Fruit fly (Drosophila melanogaster) whole organism, embryonic: ENCODE results near the gene Ypel.
A peak's percentile ranks its signal among the peaks of the same experiment; 100 is the strongest.

Experiments used
- B-H1 ChIP-seq: fragments of 200-800 bp; sonication (Bioruptor generic); IDR thresholded peaks from 3 replicates; pipeline ENCODE4 v1.3.6; 2022; ENCODE audit warnings: missing biosample characterization, missing genetic modification characterization
- Bdp1 ChIP-seq: fragments of 200-800 bp; sonication (Bioruptor generic); optimal IDR thresholded peaks from 3 replicates; lab custom pipeline; 2016; ENCODE audit warnings: missing biosample characterization, missing genetic modification characterization
- Blimp-1 ChIP-seq: fragments of 200-800 bp; sonication (Bioruptor generic); optimal IDR thresholded peaks from 3 replicates; lab custom pipeline; 2018; ENCODE audit warnings: missing biosample characterization, missing genetic modification characterization, mild to moderate bottlenecking, moderate library complexity, missing genetic modification reagents
- Bteb2 ChIP-seq: fragments of 200-800 bp; sonication (Bioruptor generic); optimal IDR thresholded peaks from 2 replicates; lab custom pipeline; 2016; ENCODE audit warnings: missing biosample characterization, missing genetic modification characterization
- CG11085 ChIP-seq: fragments of 200-800 bp; sonication (Bioruptor generic); IDR thresholded peaks from 2 replicates; pipeline ENCODE4 v1.3.6; 2022; ENCODE audit warnings: missing biosample characterization, missing genetic modification characterization
- CG11560 ChIP-seq: fragments of 200-800 bp; sonication (Bioruptor generic); IDR thresholded peaks from 3 replicates; pipeline ENCODE4 v1.3.6; 2022; ENCODE audit warnings: missing biosample characterization, missing genetic modification characterization
- CG11695 ChIP-seq: fragments of 200-800 bp; sonication (Bioruptor generic); IDR thresholded peaks from 3 replicates; pipeline ENCODE4 v1.3.6; 2022; ENCODE audit warnings: missing biosample characterization, missing genetic modification characterization
- CG13424 ChIP-seq: fragments of 200-800 bp; sonication (Bioruptor generic); optimal IDR thresholded peaks from 2 replicates; lab custom pipeline; 2019; ENCODE audit warnings: missing biosample characterization, mild to moderate bottlenecking, missing genetic modification characterization, moderate library complexity
- CG15269 ChIP-seq: fragments of 200-800 bp; sonication (Bioruptor generic); optimal IDR thresholded peaks from 2 replicates; lab custom pipeline; 2018; ENCODE audit warnings: missing biosample characterization, mild to moderate bottlenecking, missing genetic modification characterization, moderate library complexity
- CG17612 ChIP-seq: fragments of 200-800 bp; sonication (Bioruptor generic); IDR thresholded peaks from 2 replicates; pipeline ENCODE4 v1.3.6; 2022; ENCODE audit warnings: missing biosample characterization, missing genetic modification characterization
- CG18476 ChIP-seq: fragments of 200-800 bp; sonication (Bioruptor generic); optimal IDR thresholded peaks from 2 replicates; lab custom pipeline; 2016; ENCODE audit warnings: missing biosample characterization, mild to moderate bottlenecking, missing genetic modification characterization
- CG3065 ChIP-seq: fragments of 200-800 bp; sonication (Bioruptor generic); optimal IDR thresholded peaks from 2 replicates; lab custom pipeline; 2016; ENCODE audit warnings: missing biosample characterization, missing genetic modification characterization
- CG31388 ChIP-seq: fragments of 200-800 bp; sonication (Bioruptor generic); optimal IDR thresholded peaks from 2 replicates; lab custom pipeline; 2016; ENCODE audit warnings: missing biosample characterization, missing genetic modification characterization
- CG32767 ChIP-seq: fragments of 200-800 bp; sonication (Bioruptor generic); IDR thresholded peaks from 2 replicates; pipeline ENCODE4 v1.3.6; 2022; ENCODE audit warnings: missing biosample characterization, missing genetic modification characterization
- CG33213 ChIP-seq: fragments of 200-800 bp; sonication (Bioruptor generic); optimal IDR thresholded peaks from 3 replicates; lab custom pipeline; 2016; ENCODE audit warnings: missing biosample characterization, missing genetic modification characterization
- CG33557 ChIP-seq: fragments of 200-800 bp; sonication (Bioruptor generic); optimal IDR thresholded peaks from 2 replicates; lab custom pipeline; 2019; ENCODE audit warnings: missing biosample characterization, mild to moderate bottlenecking, missing genetic modification characterization, moderate library complexity
- CG4707 ChIP-seq: fragments of 200-800 bp; sonication (Bioruptor generic); optimal IDR thresholded peaks from 2 replicates; lab custom pipeline; 2018; ENCODE audit warnings: missing biosample characterization, mild to moderate bottlenecking, missing genetic modification characterization, moderate library complexity
- CG8478 ChIP-seq: fragments of >200 bp; optimal IDR thresholded peaks from 2 replicates; lab custom pipeline; 2018
- D19A ChIP-seq: fragments of 200-800 bp; optimal IDR thresholded peaks from 3 replicates; lab custom pipeline; 2019; ENCODE audit warnings: missing biosample characterization, mild to moderate bottlenecking, missing genetic modification characterization, moderate library complexity
- Deaf1 ChIP-seq: fragments of 200-800 bp; optimal IDR thresholded peaks from 3 replicates; lab custom pipeline; 2019; ENCODE audit warnings: missing biosample characterization, mild to moderate bottlenecking, missing genetic modification characterization, moderate library complexity
- Dip2 ChIP-seq: fragments of 200-800 bp; sonication (Bioruptor generic); IDR thresholded peaks from 2 replicates; pipeline ENCODE4 v1.3.6; 2022; ENCODE audit warnings: missing biosample characterization, missing genetic modification characterization
- Dip3 ChIP-seq: fragments of 200-800 bp; sonication (Bioruptor generic); optimal IDR thresholded peaks from 3 replicates; lab custom pipeline; 2016; ENCODE audit warnings: missing biosample characterization, missing genetic modification characterization
- Dll ChIP-seq: fragments of 200-800 bp; sonication (Bioruptor generic); IDR thresholded peaks from 4 replicates; pipeline ENCODE4 v1.3.6; 2022; ENCODE audit warnings: missing biosample characterization, missing genetic modification characterization; ENCODE audit not compliant: partially characterized antibody
- Fer1 ChIP-seq: fragments of 200-800 bp; sonication (Bioruptor generic); optimal IDR thresholded peaks from 2 replicates; lab custom pipeline; 2017; ENCODE audit warnings: missing biosample characterization, mild to moderate bottlenecking, missing genetic modification characterization
- Gsc ChIP-seq: fragments of 200-800 bp; sonication (Bioruptor generic); IDR thresholded peaks from 2 replicates; pipeline ENCODE4 v1.3.6; 2022; ENCODE audit warnings: missing biosample characterization, missing genetic modification characterization
- Gug ChIP-seq: fragments of 200-800 bp; sonication (Bioruptor generic); IDR thresholded peaks from 4 replicates; pipeline ENCODE4 v1.3.6; 2022; ENCODE audit warnings: missing biosample characterization, missing genetic modification characterization
- Hmr ChIP-seq: fragments of 200-800 bp; sonication (Bioruptor generic); optimal IDR thresholded peaks from 3 replicates; lab custom pipeline; 2017; ENCODE audit warnings: mild to moderate bottlenecking, missing biosample characterization, missing genetic modification reagents, missing genetic modification characterization
- Neu2 ChIP-seq: fragments of 200-800 bp; sonication (Bioruptor generic); optimal IDR thresholded peaks from 3 replicates; lab custom pipeline; 2016; ENCODE audit warnings: missing biosample characterization, missing genetic modification characterization, borderline replicate concordance
- Nf-YA ChIP-seq: fragments of 200-800 bp; sonication (Bioruptor generic); IDR thresholded peaks from 2 replicates; pipeline ENCODE4 v1.3.6; 2022; ENCODE audit warnings: missing biosample characterization, missing genetic modification characterization
- Oaz ChIP-seq: fragments of 200-800 bp; sonication (Bioruptor generic); IDR thresholded peaks from 2 replicates; pipeline ENCODE4 v1.3.6; 2022; ENCODE audit warnings: missing biosample characterization, missing genetic modification characterization
- Opbp ChIP-seq: fragments of 200-800 bp; sonication (Bioruptor generic); IDR thresholded peaks from 3 replicates; pipeline ENCODE4 v1.3.6; 2022; ENCODE audit warnings: missing biosample characterization, missing genetic modification characterization; ENCODE audit not compliant: partially characterized antibody
- PHDP ChIP-seq: fragments of 200-800 bp; sonication (Bioruptor generic); optimal IDR thresholded peaks from 3 replicates; lab custom pipeline; 2018; ENCODE audit warnings: missing biosample characterization, mild to moderate bottlenecking, missing genetic modification characterization, moderate library complexity
- Rfx ChIP-seq: fragments of 200-800 bp; sonication (Bioruptor generic); IDR thresholded peaks from 2 replicates; pipeline ENCODE4 v1.3.6; 2022; ENCODE audit warnings: missing biosample characterization, missing genetic modification characterization
- Sry-δ ChIP-seq: fragments of 200-800 bp; sonication (Bioruptor generic); optimal IDR thresholded peaks from 2 replicates; lab custom pipeline; 2016; ENCODE audit warnings: missing biosample characterization, missing genetic modification characterization
- Stat92E ChIP-seq, 3 experiments: fragments of >200 bp in 2 of 3; fragments of 200-800 bp in 1 of 3; sonication (Bioruptor generic) in 1 of 3; optimal IDR thresholded peaks; 2 replicates each; lab custom pipeline; 2017 to 2019; ENCODE audit warnings: missing biosample characterization in 3 of 3, missing genetic modification characterization in 3 of 3, mild to moderate bottlenecking in 1 of 3, moderate library complexity in 1 of 3
- Usf ChIP-seq: fragments of 200-800 bp; sonication (Bioruptor generic); optimal IDR thresholded peaks from 2 replicates; lab custom pipeline; 2017; ENCODE audit warnings: missing genotype, missing biosample characterization, missing genetic modification characterization
- bab2 ChIP-seq: fragments of 200-800 bp; sonication (Bioruptor generic); optimal IDR thresholded peaks from 2 replicates; lab custom pipeline; 2016; ENCODE audit warnings: missing biosample characterization, missing genetic modification characterization
- btn ChIP-seq: fragments of 200-800 bp; sonication (Bioruptor generic); optimal IDR thresholded peaks from 2 replicates; lab custom pipeline; 2016; ENCODE audit warnings: missing biosample characterization, missing genetic modification characterization
- dm ChIP-seq: fragments of 200-800 bp; sonication (Bioruptor generic); optimal IDR thresholded peaks from 3 replicates; lab custom pipeline; 2016; ENCODE audit warnings: missing biosample characterization, missing genetic modification characterization
- dmrt99B ChIP-seq: fragments of 200-800 bp; sonication (Bioruptor generic); optimal IDR thresholded peaks from 2 replicates; lab custom pipeline; 2018; ENCODE audit warnings: missing biosample characterization, mild to moderate bottlenecking, missing genetic modification characterization, moderate library complexity
- gro ChIP-seq: fragments of 200-800 bp; sonication (Bioruptor generic); optimal IDR thresholded peaks from 2 replicates; lab custom pipeline; 2016; ENCODE audit warnings: missing biosample characterization, missing genetic modification characterization
- mld ChIP-seq: fragments of 200-800 bp; sonication (Bioruptor generic); IDR thresholded peaks from 3 replicates; pipeline ENCODE4 v1.3.6; 2022; ENCODE audit warnings: missing biosample characterization, missing genetic modification characterization; ENCODE audit not compliant: partially characterized antibody
- peb ChIP-seq: fragments of 200-800 bp; sonication (Bioruptor generic); IDR thresholded peaks from 2 replicates; pipeline ENCODE4 v1.3.6; 2022; ENCODE audit warnings: missing biosample characterization, missing genetic modification characterization
- pros ChIP-seq: fragments of 200-800 bp; sonication (Bioruptor generic); optimal IDR thresholded peaks from 3 replicates; lab custom pipeline; 2019; ENCODE audit warnings: missing biosample characterization, mild to moderate bottlenecking, missing genetic modification characterization, moderate library complexity
- psq ChIP-seq: fragments of 200-800 bp; sonication (Bioruptor generic); optimal IDR thresholded peaks from 2 replicates; lab custom pipeline; 2017; ENCODE audit warnings: missing biosample characterization, missing genetic modification characterization
- sens ChIP-seq: fragments of 200-800 bp; sonication (Bioruptor generic); peaks from one replicate; lab custom pipeline; 2016; ENCODE audit warnings: missing biosample characterization, missing genetic modification characterization
- shn ChIP-seq: fragments of 200-800 bp; sonication (Bioruptor generic); optimal IDR thresholded peaks from 3 replicates; lab custom pipeline; 2016; ENCODE audit warnings: missing biosample characterization, missing genetic modification characterization
- sr ChIP-seq: fragments of 200-800 bp; sonication (Bioruptor generic); IDR thresholded peaks from 3 replicates; pipeline ENCODE4 v1.3.6; 2022; ENCODE audit warnings: missing biosample characterization, missing genetic modification characterization
- ssp ChIP-seq: fragments of 200-800 bp; sonication (Bioruptor generic); IDR thresholded peaks from 2 replicates; pipeline ENCODE4 v1.3.6; 2022; ENCODE audit warnings: missing biosample characterization, missing genetic modification characterization
- stc ChIP-seq: fragments of 200-800 bp; sonication (Bioruptor generic); IDR thresholded peaks from 2 replicates; pipeline ENCODE4 v1.3.6; 2022; ENCODE audit warnings: missing biosample characterization, missing genetic modification characterization
- vfl ChIP-seq: fragments of 200-800 bp; sonication (Bioruptor generic); optimal IDR thresholded peaks from 2 replicates; lab custom pipeline; 2016; ENCODE audit warnings: missing biosample characterization, missing genetic modification characterization
- vnd ChIP-seq: fragments of 200-800 bp; sonication (Bioruptor generic); IDR thresholded peaks from 3 replicates; pipeline ENCODE4 v1.3.6; 2022; ENCODE audit warnings: missing biosample characterization, missing genetic modification characterization; ENCODE audit not compliant: partially characterized antibody

Ypel gene

DNA sequence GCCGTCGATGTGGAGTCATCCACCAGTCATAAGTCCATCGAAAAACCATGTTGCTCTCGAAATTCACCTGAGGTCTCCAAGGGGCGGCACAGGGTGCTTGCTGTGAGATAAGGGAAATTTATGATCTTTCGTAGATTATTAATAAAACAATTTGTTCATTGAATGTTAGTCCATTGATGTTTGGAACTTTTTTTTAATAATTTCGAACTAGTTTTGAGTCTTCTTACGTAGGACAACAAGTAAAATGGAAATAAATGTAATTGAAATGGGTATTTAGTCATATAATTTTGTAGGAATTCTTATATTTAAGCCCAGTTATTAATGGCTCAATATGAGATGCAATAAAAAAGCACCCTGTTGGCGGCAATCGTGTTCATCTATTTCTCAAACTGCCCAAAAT is 20.3 kb upstream of the Ypel start (continued):
- peak; percentile 90 for TF ChIP-seq CG13424
- TF ChIP-seq stc (GFP tag; lab: Robert Waterston, UW): peak; percentile 75
- no peak for TF ChIP-seq CG33213
- no peak for TF ChIP-seq CG33557 (GFP tag; lab: Kevin White, UChicago)
- TF ChIP-seq Nf-YA (GFP tag; lab: Robert Waterston, UW): no peak
- peak; percentile 92 for TF ChIP-seq CG15269 (tag; lab: Kevin White, UChicago)
- no peak for TF ChIP-seq Stat92E (GFP tag; optimal IDR thresholded peaks at IDR 0.05; lab: Kevin White, UChicago)
- TF ChIP-seq dm (GFP tag; lab: Kevin White, UChicago): peak; percentile 28
- TF ChIP-seq CG8478: no peak
- no peak for TF ChIP-seq Deaf1 (tag; lab: Kevin White, UChicago)
- TF ChIP-seq Bdp1 (GFP tag; lab: Kevin White, UChicago): peak; percentile 36
- peak; percentile 45 for TF ChIP-seq Usf
- no peak for TF ChIP-seq Gug (GFP tag; lab: Robert Waterston, UW)
- TF ChIP-seq shn (GFP tag; lab: Kevin White, UChicago): peak; percentile 65
- no peak for TF ChIP-seq btn (GFP tag; lab: Kevin White, UChicago)
- TF ChIP-seq B-H1 (GFP tag; lab: Robert Waterston, UW): peak; percentile 53
- peak; percentile 40 for TF ChIP-seq bab2 (GFP tag; lab: Kevin White, UChicago)
- TF ChIP-seq Dip2 (GFP tag; lab: Robert Waterston, UW): no peak
- no peak for TF ChIP-seq sr (GFP tag; lab: Robert Waterston, UW)
- peak; percentile 73 for TF ChIP-seq CG11695
- no peak for TF ChIP-seq Gsc (GFP tag; lab: Robert Waterston, UW)
- peak; percentile 28 for TF ChIP-seq vfl (GFP tag; lab: Kevin White, UChicago)
- TF ChIP-seq vnd (GFP tag; lab: Robert Waterston, UW): no peak
- no peak for TF ChIP-seq mld (GFP tag; lab: Robert Waterston, UW)
- no peak for TF ChIP-seq pros (GFP tag; lab: Kevin White, UChicago)
- TF ChIP-seq Rfx (GFP tag; lab: Robert Waterston, UW): peak; percentile 74
- peak; percentile 91 for TF ChIP-seq sens (GFP tag; lab: Kevin White, UChicago)
- no peak for TF ChIP-seq CG31388 (GFP tag; lab: Kevin White, UChicago)
- no peak for TF ChIP-seq Neu2 (GFP tag; lab: Kevin White, UChicago)
- TF ChIP-seq PHDP: peak; percentile 88
- peak; percentile 33 for TF ChIP-seq psq (GFP tag; lab: Kevin White, UChicago)
- TF ChIP-seq CG32767: peak; percentile 73
- TF ChIP-seq CG11560 (tag; lab: Robert Waterston, UW): no peak
- TF ChIP-seq ssp (GFP tag; lab: Robert Waterston, UW): no peak
- TF ChIP-seq CG4707 (GFP tag; lab: Kevin White, UChicago): peak; percentile 60
- TF ChIP-seq D19A (tag; lab: Kevin White, UChicago): peak; percentile 67
- peak; percentile 36 for TF ChIP-seq Dip3 (GFP tag; lab: Kevin White, UChicago)
- no peak for TF ChIP-seq gro (GFP tag; lab: Kevin White, UChicago)
- TF ChIP-seq peb (GFP tag; lab: Robert Waterston, UW): peak; percentile 50
- TF ChIP-seq CG17612 (GFP tag; lab: Robert Waterston, UW): 0 out of 2 replicates have a peak, but pooled peaks have one; percentile 23
- TF ChIP-seq CG11085 (GFP tag; lab: Robert Waterston, UW): no peak
- peak; percentile 9 for TF ChIP-seq CG3065 (GFP tag; lab: Kevin White, UChicago)
- TF ChIP-seq Hmr (GFP tag; lab: Kevin White, UChicago): peak; percentile 40
- peak; percentile 5 for TF ChIP-seq CG18476
- TF ChIP-seq Sry-δ (GFP tag; lab: Kevin White, UChicago): no peak
- TF ChIP-seq Fer1 (GFP tag; lab: Kevin White, UChicago): peak; percentile 80
- TF ChIP-seq Bteb2: peak; percentile 70
- no peak for TF ChIP-seq Opbp (GFP tag; lab: Robert Waterston, UW)
- peak; percentile 69 for TF ChIP-seq Blimp-1
- TF ChIP-seq Dll (GFP tag; lab: Robert Waterston, UW): no peak
- TF ChIP-seq dmrt99B (tag; lab: Kevin White, UChicago): peak; percentile 89
- TF ChIP-seq Oaz (GFP tag; lab: Robert Waterston, UW): no peak
